Fruit fly (Drosophila melanogaster) whole organism: ENCODE data around the gene shps.

ENCODE experiments used
- CG8478 ChIP-seq: fragments of >200 bp; optimal IDR thresholded peaks from 2 replicates; lab custom pipeline; 2018; ENCODE audit warnings: inconsistent platforms
- Dll ChIP-seq: fragments of >200 bp; optimal IDR thresholded peaks from 2 replicates; lab custom pipeline; 2017
- EcR ChIP-seq, 2 experiments: fragments of >200 bp; optimal IDR thresholded peaks; 2 replicates each; lab custom pipeline; 2017; ENCODE audit warnings: missing biosample characterization in 2 of 2, missing genetic modification characterization in 2 of 2, missing genetic modification reagents in 2 of 2
- pan ChIP-seq: fragments of >200 bp; optimal IDR thresholded peaks from 2 replicates; lab custom pipeline; 2017
- psq ChIP-seq: fragments of >200 bp; optimal IDR thresholded peaks from 2 replicates; lab custom pipeline; 2017
- usp ChIP-seq: fragments of >200 bp; optimal IDR thresholded peaks from 2 replicates; lab custom pipeline; 2017; ENCODE audit warnings: missing biosample characterization, missing genetic modification characterization, mixed read lengths

The shps gene

DNA sequence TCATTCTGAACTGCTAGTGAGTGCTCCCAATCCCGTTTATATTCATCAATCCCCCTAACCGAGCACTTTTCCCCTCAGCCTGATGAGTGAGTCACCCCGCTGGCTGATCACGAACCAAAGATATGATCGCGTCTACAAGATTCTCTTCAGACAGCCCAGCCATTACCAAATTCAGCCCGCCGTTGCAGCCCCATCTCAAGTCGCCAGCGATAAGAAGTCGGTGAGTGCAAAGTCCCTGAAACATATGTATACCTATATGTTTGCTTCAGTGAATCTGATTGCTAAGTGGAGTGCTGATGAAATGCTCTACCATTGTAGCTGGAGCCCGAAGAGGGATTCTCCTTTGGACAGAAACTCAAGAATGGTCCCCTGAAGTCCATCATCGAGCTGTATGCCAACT, 7.8 kb downstream of the shps start:
- TF ChIP-seq CG8478 (no peak), pan (no peak), usp (no peak), Dll (lab: Kevin White, UChicago) (no peak), EcR (GFP tag; optimal IDR thresholded peaks at IDR 0.05; lab: Kevin White, UChicago) (no peak), psq (lab: Kevin White, UChicago) (no peak)

DNA sequence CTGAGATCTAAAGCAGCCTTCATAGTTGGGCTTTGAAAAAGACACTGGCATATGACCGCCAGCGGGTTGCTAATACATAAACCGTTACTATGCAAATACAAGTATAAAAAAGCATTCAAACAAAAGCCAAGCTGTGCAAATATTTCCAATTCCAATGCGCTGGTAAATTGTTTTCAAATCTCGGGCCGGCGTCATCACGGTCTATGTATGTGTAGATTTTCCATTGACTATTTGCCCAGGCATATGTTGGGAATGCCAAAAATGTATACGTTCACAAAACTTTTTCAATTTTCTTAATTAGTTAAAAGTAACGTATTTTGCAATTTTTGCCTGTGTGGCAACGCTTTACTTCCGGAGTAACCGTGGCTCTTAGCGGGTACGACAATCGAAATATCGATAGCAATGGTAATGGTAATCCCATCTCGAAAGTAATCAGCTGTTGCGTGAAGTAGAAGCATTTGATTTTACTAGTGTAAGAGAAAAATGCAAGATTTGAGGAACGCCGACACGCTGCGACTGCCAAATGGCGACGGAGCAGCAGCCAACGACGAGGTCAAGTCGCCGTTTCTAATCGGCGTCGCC, 10.5 kb downstream of the shps start, which contains the start of the genes CG34290 and Uck:
Gene CG34290 (minus strand): TSS at position 51 of the 582 bp plus-strand sequence.
Gene Uck (plus strand): TSS at position 405 of the 582 bp plus-strand sequence.
- TF ChIP-seq usp = no peak
- TF ChIP-seq EcR (GFP tag; optimal IDR thresholded peaks at IDR 0.05; lab: Kevin White, UChicago) = no peak
- TF ChIP-seq pan = no peak

DNA sequence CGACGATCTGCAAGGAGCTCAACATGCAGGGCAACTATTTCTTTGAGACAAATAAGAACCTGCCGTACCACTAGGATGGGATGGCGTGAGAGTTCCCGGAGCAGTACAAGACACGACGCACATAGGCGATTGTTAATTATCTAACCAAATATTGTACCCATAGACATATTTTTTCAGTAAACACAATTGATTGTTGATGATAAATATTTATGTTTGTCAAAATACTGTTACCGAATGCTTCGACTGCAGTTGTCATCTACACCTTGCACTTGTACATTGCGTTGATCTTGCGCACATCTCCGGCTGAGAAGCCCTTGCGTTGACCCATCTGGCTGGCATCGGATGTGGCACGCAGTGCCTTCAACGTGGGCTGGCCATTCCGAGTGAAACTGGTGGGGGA, 13.8 kb downstream of the shps start:
- TF ChIP-seq usp (no peak), psq (lab: Kevin White, UChicago) (no peak), EcR (GFP tag; optimal IDR thresholded peaks at IDR 0.05; lab: Kevin White, UChicago) (no peak), Dll (lab: Kevin White, UChicago) (no peak), CG8478 (no peak), pan (no peak)

DNA sequence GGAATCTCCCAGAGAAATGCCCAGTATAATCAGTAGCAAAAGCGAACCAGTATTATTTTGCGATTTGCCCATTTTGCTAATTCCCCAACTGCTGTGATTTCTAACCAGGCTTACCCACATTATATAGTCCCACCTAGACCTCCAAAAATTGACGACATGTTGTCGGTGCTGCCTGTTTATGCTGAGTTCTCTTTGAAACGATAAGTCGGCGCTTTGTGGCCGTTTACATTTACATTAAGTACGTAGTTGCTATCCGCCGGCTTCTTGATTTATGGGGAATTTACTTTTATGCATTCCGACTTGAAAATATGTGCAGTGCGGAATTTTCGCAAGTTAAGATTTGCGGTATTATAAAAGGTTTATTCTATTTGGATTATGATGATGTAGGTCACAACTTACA, 14.9 kb downstream of the shps start, which contains the start of gene CG5715:
Gene CG5715 (minus strand): TSS at position 101 of the 400 bp plus-strand sequence.
- TF ChIP-seq Dll (lab: Kevin White, UChicago) = no peak
- no peak for TF ChIP-seq usp
- no peak for TF ChIP-seq CG8478
- no peak for TF ChIP-seq EcR (GFP tag; optimal IDR thresholded peaks at IDR 0.05; lab: Kevin White, UChicago)

DNA sequence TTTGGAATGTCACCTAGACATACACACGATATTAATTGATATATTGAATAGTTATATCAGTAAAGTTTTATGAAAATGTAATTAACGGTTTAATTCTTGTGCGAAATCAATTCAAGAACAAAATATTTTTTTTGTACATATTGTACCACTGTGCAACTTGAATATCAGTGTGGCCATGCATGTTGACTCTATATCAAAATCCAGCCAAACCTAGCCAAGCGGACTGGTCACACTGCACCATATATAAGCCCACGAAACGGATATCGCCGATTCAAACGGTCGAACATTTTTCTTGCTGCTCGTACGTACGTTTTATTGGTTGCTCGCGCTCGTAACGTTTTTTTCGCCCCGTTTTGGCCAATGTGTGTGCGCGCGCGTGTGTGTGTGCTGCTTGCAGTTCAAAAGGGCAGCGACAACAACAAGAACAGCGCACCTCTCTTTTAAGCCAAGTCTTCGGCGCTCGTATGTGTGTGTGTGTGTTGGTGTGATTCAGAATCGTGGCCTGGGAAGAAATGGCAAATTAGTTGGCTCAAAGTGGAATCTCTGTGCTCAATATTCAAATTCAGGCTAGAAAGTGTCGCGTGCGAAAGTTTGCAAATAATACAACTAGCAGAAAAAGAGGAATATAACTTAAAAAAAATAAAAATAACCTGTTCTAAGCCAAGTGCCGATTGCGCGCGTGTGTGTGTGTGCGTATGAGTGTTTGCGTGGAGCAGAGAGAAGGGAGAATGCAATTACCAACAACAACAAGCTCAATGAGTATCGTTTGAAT, 15.6 kb downstream of the shps start, which contains the start of gene crb:
Gene crb (plus strand): TSS at position 295 of the 772 bp plus-strand sequence.
- no peak for TF ChIP-seq usp
- TF ChIP-seq pan = no peak
- no peak for TF ChIP-seq CG8478
- TF ChIP-seq Dll (lab: Kevin White, UChicago) = no peak
- TF ChIP-seq psq (lab: Kevin White, UChicago) = no peak
- TF ChIP-seq EcR (GFP tag; optimal IDR thresholded peaks at IDR 0.05; lab: Kevin White, UChicago) = no peak

DNA sequence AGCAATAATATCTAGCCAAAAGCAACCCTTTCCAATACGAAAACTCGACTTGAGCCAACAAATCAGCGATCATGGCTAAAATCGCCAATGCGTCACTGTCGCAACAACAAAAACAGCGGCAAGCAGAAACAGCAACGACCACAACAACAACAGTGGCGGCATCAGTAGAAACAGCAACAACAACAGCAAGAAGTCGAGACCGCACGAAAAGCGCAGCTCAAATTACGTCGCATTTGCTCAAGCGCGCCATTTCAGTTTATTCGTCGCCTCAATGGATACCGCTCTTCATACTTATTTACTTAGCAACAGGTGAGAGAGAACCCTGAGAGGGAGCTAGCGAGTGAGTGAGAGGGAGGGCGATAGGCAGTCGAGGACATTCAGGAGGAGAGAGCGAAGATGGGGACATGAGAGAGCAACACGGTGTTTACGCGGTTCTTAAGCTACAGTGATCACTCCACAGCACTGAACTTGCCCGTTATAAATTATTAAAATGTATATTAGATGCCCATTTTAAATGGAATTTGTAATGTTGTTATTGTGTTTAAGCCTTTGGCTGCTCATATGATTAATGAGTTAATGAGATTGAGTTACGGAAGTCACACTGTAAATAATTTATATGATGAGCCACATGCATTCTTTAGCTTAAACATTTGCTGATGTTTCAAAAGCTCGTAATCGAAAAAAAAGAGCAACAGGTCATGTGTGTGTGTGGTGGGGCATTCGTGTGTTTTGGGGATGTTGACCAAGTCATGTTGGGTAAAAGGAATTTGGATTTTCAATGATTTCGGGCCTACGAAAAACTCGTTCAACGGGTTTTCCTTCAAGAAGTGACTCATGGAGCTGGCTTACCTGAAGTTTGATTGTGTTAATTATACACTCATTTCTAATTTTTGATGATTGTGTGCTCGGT, 16.4 kb downstream of the shps start:
- TF ChIP-seq Dll (lab: Kevin White, UChicago) (no peak), psq (lab: Kevin White, UChicago) (no peak), pan (no peak), usp (no peak), CG8478 (no peak), EcR (GFP tag; optimal IDR thresholded peaks at IDR 0.05; lab: Kevin White, UChicago) (no peak)

DNA sequence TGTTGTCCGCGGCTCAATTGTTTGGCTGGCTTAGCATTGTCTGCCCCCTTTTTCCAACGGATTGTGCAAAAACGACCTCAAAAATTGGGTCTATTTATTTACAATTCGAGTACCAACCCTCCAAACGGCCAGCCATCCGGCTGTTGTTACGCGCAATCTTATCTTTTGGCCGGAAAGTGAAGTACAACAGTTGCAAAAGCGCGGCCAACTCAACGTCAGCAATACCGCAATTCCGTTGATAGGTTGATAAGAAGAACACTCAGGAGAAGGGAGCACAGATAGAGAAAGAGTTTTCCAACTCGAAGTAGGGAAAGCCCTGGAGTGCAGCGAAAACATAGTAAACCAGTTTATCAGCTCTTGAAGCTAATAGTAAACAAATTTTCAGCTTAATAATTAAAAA, 17.5 kb downstream of the shps start:
- TF ChIP-seq Dll (lab: Kevin White, UChicago) (no peak), psq (lab: Kevin White, UChicago) (no peak), pan (no peak), CG8478 (no peak), EcR (GFP tag; optimal IDR thresholded peaks at IDR 0.05; lab: Kevin White, UChicago) (no peak), usp (no peak)

DNA sequence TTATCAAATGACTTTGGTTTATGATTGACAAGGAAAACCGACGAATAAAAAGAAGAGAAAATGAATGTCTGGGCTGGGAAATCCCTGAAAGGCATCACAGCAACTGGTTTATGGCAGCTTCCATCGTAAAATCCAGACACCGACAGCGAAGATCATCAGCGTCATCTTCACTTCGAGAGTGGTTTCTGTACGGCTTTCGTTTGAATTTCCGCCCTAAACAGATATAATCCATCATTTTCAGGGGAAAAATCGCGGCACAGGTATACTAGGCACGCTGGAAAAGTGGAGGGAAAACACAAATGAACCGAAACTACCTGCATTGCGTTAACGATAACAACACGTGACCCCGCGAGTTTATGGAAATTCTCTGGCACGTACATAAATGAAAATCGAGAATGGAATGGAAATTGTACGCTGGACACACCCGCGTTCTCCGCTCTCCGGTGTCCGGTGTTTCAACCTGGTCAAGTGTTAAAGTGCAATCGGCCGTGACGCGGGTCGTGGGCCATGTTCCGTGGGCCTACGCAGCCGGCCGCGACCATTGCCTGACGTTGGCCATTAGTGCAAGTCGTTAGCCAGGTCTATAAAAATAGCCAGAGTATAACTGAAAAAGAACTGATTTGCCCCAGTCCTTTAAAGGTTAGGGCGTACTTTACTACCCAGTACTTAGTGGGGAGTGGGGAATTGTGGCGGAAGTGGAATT, 18.2 kb downstream of the shps start:
- TF ChIP-seq pan (no peak), Dll (lab: Kevin White, UChicago) (no peak), EcR (GFP tag; optimal IDR thresholded peaks at IDR 0.05; lab: Kevin White, UChicago) (no peak), CG8478 (no peak), psq (lab: Kevin White, UChicago) (no peak), usp (no peak)

DNA sequence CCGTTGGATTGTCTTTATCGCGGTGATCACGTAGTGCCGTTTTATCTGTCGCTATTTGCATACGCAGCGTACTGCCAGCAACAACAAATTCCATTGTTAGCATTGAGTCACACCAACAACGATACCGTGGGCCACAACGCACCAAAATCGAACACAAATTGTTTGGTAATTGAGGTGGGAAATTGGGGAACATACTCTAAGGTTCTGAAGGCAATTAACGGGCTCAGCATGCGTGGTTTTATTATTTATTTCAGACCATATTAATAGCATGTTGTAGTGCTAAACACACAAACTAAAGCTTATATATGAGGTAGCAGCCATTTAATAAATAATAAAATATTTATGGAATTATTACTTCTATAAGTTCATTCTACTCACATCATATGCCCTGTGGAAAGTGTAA, 19.2 kb downstream of the shps start:
- TF ChIP-seq Dll (lab: Kevin White, UChicago) (no peak), CG8478 (no peak), EcR (GFP tag; optimal IDR thresholded peaks at IDR 0.05; lab: Kevin White, UChicago) (no peak), usp (no peak), psq (lab: Kevin White, UChicago) (no peak), pan (no peak)

DNA sequence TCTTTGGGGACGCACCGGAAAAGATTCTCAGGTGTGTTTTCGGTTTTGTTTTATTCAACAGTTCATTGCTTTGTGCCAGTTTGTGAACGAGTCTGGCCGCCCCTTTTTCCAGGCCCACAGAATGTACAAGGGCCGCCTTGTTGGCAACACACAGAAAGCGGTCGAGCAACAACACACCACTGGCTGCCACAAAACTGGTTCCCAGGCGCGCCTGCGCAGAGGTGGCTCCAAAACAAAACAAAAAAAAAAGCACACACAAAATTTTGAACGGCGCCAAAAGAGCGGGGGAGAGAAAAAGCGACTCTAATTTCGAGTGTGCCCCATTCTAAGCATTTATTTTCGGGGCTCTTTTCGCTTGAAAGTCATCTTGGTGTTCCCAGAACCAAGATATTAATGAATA, 19.8 kb downstream of the shps start:
- no peak for TF ChIP-seq EcR (GFP tag; optimal IDR thresholded peaks at IDR 0.05; lab: Kevin White, UChicago)
- no peak for TF ChIP-seq psq (lab: Kevin White, UChicago)
- no peak for TF ChIP-seq Dll (lab: Kevin White, UChicago)
- TF ChIP-seq pan = no peak

DNA sequence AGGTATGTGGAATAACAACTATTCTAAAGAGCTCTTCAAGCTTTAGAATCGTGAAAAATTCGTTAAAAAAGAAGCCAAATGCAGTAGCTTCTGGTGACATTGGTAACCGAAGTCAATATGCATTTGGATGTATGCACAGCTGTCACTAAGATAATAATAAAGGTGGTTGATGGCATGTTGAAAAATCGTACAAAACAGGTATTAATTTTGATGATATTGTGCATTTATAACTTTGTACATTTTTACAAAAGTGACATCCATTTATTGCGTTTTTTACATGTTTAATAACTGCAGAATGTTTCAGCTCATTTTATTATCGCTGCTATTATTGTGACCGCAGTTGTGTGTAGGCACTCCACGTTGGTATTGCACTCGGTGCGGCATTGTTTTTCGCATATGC, 22.1 kb downstream of the shps start:
- TF ChIP-seq EcR (GFP tag; optimal IDR thresholded peaks at IDR 0.05; lab: Kevin White, UChicago) (no peak), usp (no peak), psq (lab: Kevin White, UChicago) (no peak), CG8478 (no peak), Dll (lab: Kevin White, UChicago) (no peak), pan (no peak)
